Worm (Caenorhabditis elegans): ENCODE data around the gene F13A2.4.

F13A2.4 gene

ce11 chrV:4360018-4360417 lies 40.0 kb downstream of the F13A2.4 start:
- TF ChIP-seq mdl-1 (tag; optimal IDR thresholded peaks at IDR 0.05) (no peak), daf-12 (tag; optimal IDR thresholded peaks at IDR 0.05) (no peak), hmg-11 (tag; optimal IDR thresholded peaks at IDR 0.05) (no peak), ztf-4 (tag; optimal IDR thresholded peaks at IDR 0.05) (no peak), pqm-1 (tag; optimal IDR thresholded peaks at IDR 0.05) (no peak), eor-1 (tag; optimal IDR thresholded peaks at IDR 0.05) (no peak), aly-2 (tag; optimal IDR thresholded peaks at IDR 0.05) (no peak), nhr-43 (tag; optimal IDR thresholded peaks at IDR 0.05; ENCODE audit: poor library complexity, severe bottlenecking) (no peak), unc-39 (tag; optimal IDR thresholded peaks at IDR 0.05) (no peak), fos-1 (tag; optimal IDR thresholded peaks at IDR 0.05) (no peak)

- TF ChIP-seq jun-1 (tag; optimal IDR thresholded peaks at IDR 0.05) (no peak), fos-1 (tag; optimal IDR thresholded peaks at IDR 0.05) (no peak), nhr-43 (tag; optimal IDR thresholded peaks at IDR 0.05; ENCODE audit: poor library complexity, severe bottlenecking) (no peak), nhr-12 (tag; optimal IDR thresholded peaks at IDR 0.05) (no peak), ceh-82 (tag; optimal IDR thresholded peaks at IDR 0.05) (no peak), tbx-2 (tag; optimal IDR thresholded peaks at IDR 0.05) (no peak), ceh-9 (tag; optimal IDR thresholded peaks at IDR 0.05) (no peak), mml-1 (tag; optimal IDR thresholded peaks at IDR 0.05) (no peak), zag-1 (tag; optimal IDR thresholded peaks at IDR 0.05) (no peak), sea-2 (GFP tag; optimal IDR thresholded peaks at IDR 0.05) (no peak), aly-2 (tag; optimal IDR thresholded peaks at IDR 0.05) (no peak), fkh-10 (GFP tag; optimal IDR thresholded peaks at IDR 0.05) (no peak), R02D3.7 (tag; optimal IDR thresholded peaks at IDR 0.05) (no peak), nhr-67 (tag; optimal IDR thresholded peaks at IDR 0.05) (no peak), lsy-12 (tag; optimal IDR thresholded peaks at IDR 0.05) (no peak), elt-3 (tag; optimal IDR thresholded peaks at IDR 0.05) (no peak)
These were observed 40.9 kb downstream of the F13A2.4 start for ce11 chrV:4359127-4359526.

- TF ChIP-seq ztf-11 (tag; optimal IDR thresholded peaks at IDR 0.05): no peak
- TF ChIP-seq aly-2 (tag; optimal IDR thresholded peaks at IDR 0.05): no peak
- no peak for TF ChIP-seq eor-1 (tag; optimal IDR thresholded peaks at IDR 0.05)
- no peak for TF ChIP-seq elt-1 (tag; optimal IDR thresholded peaks at IDR 0.05)
- TF ChIP-seq ceh-16 (tag; optimal IDR thresholded peaks at IDR 0.05): no peak
- TF ChIP-seq hmg-11 (tag; optimal IDR thresholded peaks at IDR 0.05): no peak
- no peak for TF ChIP-seq lin-15B (tag; optimal IDR thresholded peaks at IDR 0.05)
- no peak for TF ChIP-seq unc-39 (tag; optimal IDR thresholded peaks at IDR 0.05)
- TF ChIP-seq ZK546.5 (tag; optimal IDR thresholded peaks at IDR 0.05): no peak
- no peak for TF ChIP-seq nhr-43 (tag; optimal IDR thresholded peaks at IDR 0.05; ENCODE audit: poor library complexity, severe bottlenecking)
- no peak for TF ChIP-seq nhr-12 (tag; optimal IDR thresholded peaks at IDR 0.05)
- no peak for TF ChIP-seq sea-2 (GFP tag; optimal IDR thresholded peaks at IDR 0.05)
- TF ChIP-seq ama-1 (optimal IDR thresholded peaks at IDR 0.05): no peak
- no peak for TF ChIP-seq zag-1 (tag; optimal IDR thresholded peaks at IDR 0.05)
These were observed 42.6 kb downstream of the F13A2.4 start for ce11 chrV:4357369-4357768.

- no peak for TF ChIP-seq hmg-11 (tag; optimal IDR thresholded peaks at IDR 0.05)
These were observed 43.9 kb downstream of the F13A2.4 start for ce11 chrV:4356047-4356612.
